Worm (Caenorhabditis elegans) whole organism, L4/young adult: ENCODE results near the gene W02B12.1.

Experiments
- W03F9.2 ChIP-seq: fragments of 150-350 bp; optimal IDR thresholded peaks from 2 replicates; lab custom pipeline; 2014; ENCODE audit warnings: missing biosample characterization, missing genetic modification characterization
- him-1 ChIP-seq: sonication (generic microtip); optimal IDR thresholded peaks from 2 replicates; lab custom pipeline; 2016; ENCODE audit warnings: missing genotype, missing genetic modification reagents, missing genetic modification characterization, missing compliant biosample characterization

- TF ChIP-seq W03F9.2 (tag; lab: Kevin White, UChicago) = no peak
- TF ChIP-seq him-1 (tag; lab: Kevin White, UChicago) = no peak
These were observed 6.3 kb downstream of the W02B12.1 start for ce11 chrII:11455140-11455539.
